Worm (Caenorhabditis elegans) whole organism, young adult: ENCODE results near the gene F52C12.6.

ENCODE experiments used
- D2030.7 ChIP-seq: fragments of 200-800 bp; sonication (Bioruptor generic); IDR thresholded peaks from 2 replicates; pipeline ENCODE4 v1.3.6; 2022; ENCODE audit warnings: missing genetic modification reagents, missing genetic modification characterization, missing compliant biosample characterization
- F10E7.11 ChIP-seq: sonication (generic microtip); optimal IDR thresholded peaks from 2 replicates; lab custom pipeline; 2017; ENCODE audit warnings: mild to moderate bottlenecking, missing genetic modification characterization, moderate library complexity, missing compliant biosample characterization
- F37B4.10 ChIP-seq: fragments of 200-800 bp; sonication (Bioruptor generic); IDR thresholded peaks from 2 replicates; pipeline ENCODE4 v1.3.6; 2022; ENCODE audit warnings: missing genetic modification characterization, missing compliant biosample characterization
- F52B5.7 ChIP-seq: sonication (generic microtip); optimal IDR thresholded peaks from 2 replicates; lab custom pipeline; 2016; ENCODE audit warnings: mild to moderate bottlenecking, missing genetic modification characterization, missing compliant biosample characterization
- K12H6.12 ChIP-seq: fragments of 200-800 bp; sonication (Bioruptor generic); optimal IDR thresholded peaks from 2 replicates; lab custom pipeline; 2018; ENCODE audit warnings: mild to moderate bottlenecking, missing genetic modification characterization, missing compliant biosample characterization
- Y67H2A.10 ChIP-seq: fragments of 200-800 bp; sonication (Bioruptor generic); conservative IDR thresholded peaks from 2 replicates; pipeline ENCODE4 v1.3.6; 2022; ENCODE audit warnings: missing genetic modification reagents, missing genetic modification characterization, missing compliant biosample characterization
- akir-1 ChIP-seq: fragments of 200-800 bp; sonication (Bioruptor generic); optimal IDR thresholded peaks from 2 replicates; lab custom pipeline; 2018; ENCODE audit warnings: mild to moderate bottlenecking, missing genetic modification characterization, moderate library complexity, missing compliant biosample characterization
- ama-1 ChIP-seq, 3 experiments: fragments of 150-350 bp in 1 of 3; sonication (generic microtip) in 2 of 3; optimal IDR thresholded peaks; 2 replicates each; lab custom pipeline; 2014 to 2018; ENCODE audit warnings: missing biosample characterization in 2 of 3, missing genetic modification characterization in 2 of 3, missing genetic modification reagents in 2 of 3
- gei-17 ChIP-seq: fragments of 200-800 bp; sonication (Bioruptor generic); optimal IDR thresholded peaks from 2 replicates; lab custom pipeline; 2018; ENCODE audit warnings: mild to moderate bottlenecking, missing genetic modification characterization, missing compliant biosample characterization
- mcd-1 ChIP-seq: fragments of 200-800 bp; sonication (Bioruptor generic); IDR thresholded peaks from 2 replicates; pipeline ENCODE4 v1.3.6; 2022; ENCODE audit warnings: missing genetic modification reagents, missing genetic modification characterization, missing compliant biosample characterization
- nhr-90 ChIP-seq: sonication (generic microtip); optimal IDR thresholded peaks from 2 replicates; lab custom pipeline; 2016; ENCODE audit warnings: missing genotype, mild to moderate bottlenecking, missing genetic modification characterization, missing compliant biosample characterization
- zim-3 ChIP-seq: sonication (generic microtip); optimal IDR thresholded peaks from 2 replicates; lab custom pipeline; 2017; ENCODE audit warnings: mild to moderate bottlenecking, missing genetic modification characterization, moderate library complexity, missing compliant biosample characterization

DNA sequence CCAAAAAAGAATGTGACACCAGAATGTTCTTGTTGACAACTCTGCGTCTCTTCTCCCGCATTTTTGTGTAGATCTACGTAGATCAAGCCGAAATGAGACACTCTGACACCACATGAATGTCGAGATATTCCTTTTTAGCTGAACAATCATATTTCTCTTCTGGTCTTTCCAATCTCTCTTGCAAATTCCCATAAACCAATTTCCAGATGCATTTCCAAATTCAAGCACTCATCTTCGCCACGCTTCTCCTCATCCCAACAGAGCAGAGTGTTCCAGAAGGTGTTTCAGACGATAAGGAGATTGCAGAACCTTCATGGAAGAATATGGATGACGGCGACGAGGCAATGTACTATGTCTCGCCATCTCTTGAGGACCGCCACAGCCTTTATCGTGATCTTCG is 23.3 kb downstream of the F52C12.6 start, which contains the start of gene Y76B12C.8:
- no peak for TF ChIP-seq K12H6.12 (tag; lab: Kevin White, UChicago)
- TF ChIP-seq nhr-90 (tag; lab: Kevin White, UChicago): no peak
- no peak for TF ChIP-seq gei-17 (GFP tag; lab: Kevin White, UChicago)
- TF ChIP-seq ama-1 (optimal IDR thresholded peaks at IDR 0.05; lab: Kevin White, UChicago): no peak
- TF ChIP-seq ama-1 (GFP tag; optimal IDR thresholded peaks at IDR 0.05; lab: Kevin White, UChicago): no peak
- no peak for TF ChIP-seq F37B4.10 (GFP tag; lab: Robert Waterston, UW)
- TF ChIP-seq Y67H2A.10 (GFP tag; lab: Robert Waterston, UW): no peak
- no peak for TF ChIP-seq mcd-1 (GFP tag; lab: Robert Waterston, UW)
- TF ChIP-seq D2030.7: no peak
- no peak for TF ChIP-seq akir-1 (GFP tag; lab: Kevin White, UChicago)
- no peak for TF ChIP-seq zim-3 (tag; lab: Kevin White, UChicago)
- no peak for TF ChIP-seq F10E7.11 (tag; lab: Kevin White, UChicago)
- no peak for TF ChIP-seq F52B5.7 (tag; lab: Kevin White, UChicago)
